Fruit fly (Drosophila melanogaster) whole organism, embryonic: ENCODE data around the gene CG43618.

Source experiments
- Abd-B ChIP-seq: fragments of 200-800 bp; sonication (Bioruptor generic); optimal IDR thresholded peaks from 2 replicates; lab custom pipeline; 2018; ENCODE audit warnings: missing biosample characterization, mild to moderate bottlenecking, missing genetic modification characterization, moderate library complexity
- Bgb ChIP-seq: fragments of 200-800 bp; sonication (Bioruptor generic); IDR thresholded peaks from 2 replicates; pipeline ENCODE4 v1.3.6; 2022; ENCODE audit warnings: missing biosample characterization, missing genetic modification characterization; ENCODE audit not compliant: partially characterized antibody
- CG10209 ChIP-seq: fragments of 200-800 bp; sonication (Bioruptor generic); optimal IDR thresholded peaks from 3 replicates; lab custom pipeline; 2017; ENCODE audit warnings: missing biosample characterization, mild to moderate bottlenecking, missing genetic modification characterization, missing genetic modification reagents
- CG1024 ChIP-seq: fragments of 200-800 bp; sonication (Bioruptor generic); IDR thresholded peaks from 2 replicates; pipeline ENCODE4 v1.3.6; 2022; ENCODE audit warnings: missing biosample characterization, missing genetic modification characterization
- CG11093 ChIP-seq: fragments of 200-800 bp; sonication (Bioruptor generic); IDR thresholded peaks from 3 replicates; pipeline ENCODE4 v1.3.6; 2022; ENCODE audit warnings: missing biosample characterization, missing genetic modification characterization
- CG12299 ChIP-seq: fragments of 200-800 bp; sonication (Bioruptor generic); optimal IDR thresholded peaks from 2 replicates; lab custom pipeline; 2018; ENCODE audit warnings: missing biosample characterization, mild to moderate bottlenecking, missing genetic modification characterization
- CG1233 ChIP-seq: fragments of 200-800 bp; sonication (Bioruptor generic); optimal IDR thresholded peaks from 4 replicates; lab custom pipeline; 2018; ENCODE audit warnings: missing biosample characterization, mild to moderate bottlenecking, missing genetic modification characterization
- CG1647 ChIP-seq: fragments of 200-800 bp; sonication (Bioruptor generic); optimal IDR thresholded peaks from 3 replicates; lab custom pipeline; 2016; ENCODE audit warnings: missing biosample characterization, missing genetic modification characterization
- CG16779 ChIP-seq: fragments of 200-800 bp; sonication (Bioruptor generic); IDR thresholded peaks from 2 replicates; pipeline ENCODE4 v1.3.6; 2022; ENCODE audit warnings: missing biosample characterization, missing genetic modification characterization
- CG17328 ChIP-seq: fragments of 200-800 bp; sonication (Bioruptor generic); IDR thresholded peaks from 2 replicates; pipeline ENCODE4 v1.3.6; 2022; ENCODE audit warnings: missing biosample characterization, missing genetic modification characterization
- CG17802 ChIP-seq: fragments of 200-800 bp; sonication (Bioruptor generic); optimal IDR thresholded peaks from 2 replicates; lab custom pipeline; 2018; ENCODE audit warnings: missing biosample characterization, mild to moderate bottlenecking, missing genetic modification characterization, moderate library complexity
- CG18476 ChIP-seq: fragments of 200-800 bp; sonication (Bioruptor generic); optimal IDR thresholded peaks from 2 replicates; lab custom pipeline; 2016; ENCODE audit warnings: missing biosample characterization, mild to moderate bottlenecking, missing genetic modification characterization
- CG32772 ChIP-seq: fragments of 200-800 bp; sonication (Bioruptor generic); IDR thresholded peaks from 2 replicates; pipeline ENCODE4 v1.3.6; 2022; ENCODE audit warnings: missing biosample characterization, missing genetic modification characterization
- CG4730 ChIP-seq: fragments of 200-800 bp; sonication (Bioruptor generic); IDR thresholded peaks from 2 replicates; pipeline ENCODE4 v1.3.6; 2022; ENCODE audit warnings: missing biosample characterization, missing genetic modification characterization
- CG6813 ChIP-seq: fragments of 200-800 bp; sonication (Bioruptor generic); optimal IDR thresholded peaks from 2 replicates; lab custom pipeline; 2017; ENCODE audit warnings: missing biosample characterization, missing genetic modification characterization, mild to moderate bottlenecking, moderate library complexity, missing genetic modification reagents
- CG7556 ChIP-seq: fragments of 200-800 bp; sonication (Bioruptor generic); optimal IDR thresholded peaks from 2 replicates; lab custom pipeline; 2017; ENCODE audit warnings: missing biosample characterization, mild to moderate bottlenecking, missing genetic modification characterization
- CG7928 ChIP-seq: fragments of 200-800 bp; sonication (Bioruptor generic); optimal IDR thresholded peaks from 2 replicates; lab custom pipeline; 2017; ENCODE audit warnings: missing biosample characterization, mild to moderate bottlenecking, missing genetic modification characterization
- CG8089 ChIP-seq: fragments of 200-800 bp; sonication (Bioruptor generic); optimal IDR thresholded peaks from 3 replicates; lab custom pipeline; 2016; ENCODE audit warnings: missing biosample characterization, missing genetic modification characterization
- Camta ChIP-seq: fragments of 200-800 bp; sonication (Bioruptor generic); optimal IDR thresholded peaks from 2 replicates; lab custom pipeline; 2016; ENCODE audit warnings: missing biosample characterization, missing genetic modification characterization
- D ChIP-seq, 2 experiments: fragments of 200-800 bp in 1 of 2; fragments of >200 bp in 1 of 2; sonication (Bioruptor generic) in 1 of 2; optimal IDR thresholded peaks; 2 replicates in 1 of 2; 3 replicates in 1 of 2; lab custom pipeline; 2017; ENCODE audit warnings: mild to moderate bottlenecking in 1 of 2, missing biosample characterization in 1 of 2, missing genetic modification characterization in 1 of 2, missing genetic modification reagents in 1 of 2
- Dp ChIP-seq: fragments of 200-800 bp; sonication (Bioruptor generic); optimal IDR thresholded peaks from 2 replicates; lab custom pipeline; 2018; ENCODE audit warnings: missing biosample characterization, mild to moderate bottlenecking, missing genetic modification characterization, moderate library complexity
- Dref ChIP-seq: fragments of 200-800 bp; sonication (Bioruptor generic); IDR thresholded peaks from 2 replicates; pipeline ENCODE4 v1.3.6; 2022; ENCODE audit warnings: missing biosample characterization, missing genetic modification characterization
- Fer1 ChIP-seq: fragments of 200-800 bp; sonication (Bioruptor generic); optimal IDR thresholded peaks from 2 replicates; lab custom pipeline; 2017; ENCODE audit warnings: missing biosample characterization, mild to moderate bottlenecking, missing genetic modification characterization
- H15 ChIP-seq: fragments of 200-800 bp; sonication (Bioruptor generic); IDR thresholded peaks from 3 replicates; pipeline ENCODE4 v1.3.6; 2022; ENCODE audit warnings: missing biosample characterization, missing genetic modification characterization
- HHEX ChIP-seq: fragments of 200-800 bp; sonication (Bioruptor generic); optimal IDR thresholded peaks from 3 replicates; lab custom pipeline; 2017; ENCODE audit warnings: missing biosample characterization, mild to moderate bottlenecking, missing genetic modification characterization, missing genetic modification reagents
- HLH4C ChIP-seq: fragments of 200-800 bp; sonication (Bioruptor generic); IDR thresholded peaks from 3 replicates; pipeline ENCODE4 v1.3.6; 2022; ENCODE audit warnings: missing biosample characterization, missing genetic modification characterization; ENCODE audit not compliant: partially characterized antibody
- HLH54F ChIP-seq: fragments of 200-800 bp; sonication (Bioruptor generic); optimal IDR thresholded peaks from 3 replicates; lab custom pipeline; 2016; ENCODE audit warnings: missing biosample characterization, missing genetic modification characterization
- HLHmδ ChIP-seq: fragments of 200-800 bp; sonication (Bioruptor generic); optimal IDR thresholded peaks from 2 replicates; lab custom pipeline; 2018; ENCODE audit warnings: missing biosample characterization, mild to moderate bottlenecking, missing genetic modification characterization, moderate library complexity
- Hmx ChIP-seq: fragments of 200-800 bp; sonication (Bioruptor generic); optimal IDR thresholded peaks from 2 replicates; lab custom pipeline; 2016; ENCODE audit warnings: missing biosample characterization, missing genetic modification characterization
- MTF-1 ChIP-seq: fragments of 200-800 bp; sonication (Bioruptor generic); optimal IDR thresholded peaks from 2 replicates; lab custom pipeline; 2018; ENCODE audit warnings: missing biosample characterization, mild to moderate bottlenecking, missing genetic modification characterization, borderline replicate concordance
- Mrtf ChIP-seq: fragments of 200-800 bp; sonication (Bioruptor generic); IDR thresholded peaks from 3 replicates; pipeline ENCODE4 v1.3.6; 2022; ENCODE audit warnings: missing biosample characterization, missing genetic modification characterization
- Neu2 ChIP-seq: fragments of 200-800 bp; sonication (Bioruptor generic); optimal IDR thresholded peaks from 3 replicates; lab custom pipeline; 2016; ENCODE audit warnings: missing biosample characterization, missing genetic modification characterization, borderline replicate concordance
- Six4 ChIP-seq: fragments of 200-800 bp; sonication (Bioruptor generic); optimal IDR thresholded peaks from 2 replicates; lab custom pipeline; 2016; ENCODE audit warnings: missing biosample characterization, missing genetic modification characterization
- abd-A ChIP-seq: fragments of 200-800 bp; sonication (Bioruptor generic); optimal IDR thresholded peaks from 3 replicates; lab custom pipeline; 2019; ENCODE audit warnings: missing biosample characterization, mild to moderate bottlenecking, missing genetic modification characterization, moderate library complexity
- ash1 ChIP-seq: fragments of 200-800 bp; sonication (Bioruptor generic); optimal IDR thresholded peaks from 2 replicates; lab custom pipeline; 2018; ENCODE audit warnings: missing biosample characterization, mild to moderate bottlenecking, missing genetic modification characterization
- bbx ChIP-seq: fragments of 200-800 bp; sonication (Bioruptor generic); IDR thresholded peaks from 2 replicates; pipeline ENCODE4 v1.3.6; 2022; ENCODE audit warnings: missing biosample characterization, missing genetic modification characterization; ENCODE audit not compliant: partially characterized antibody
- cg ChIP-seq: fragments of 200-800 bp; sonication (Bioruptor generic); optimal IDR thresholded peaks from 3 replicates; lab custom pipeline; 2019; ENCODE audit warnings: missing biosample characterization, mild to moderate bottlenecking, missing genetic modification characterization, moderate library complexity
- cwo ChIP-seq: fragments of 200-800 bp; sonication (Bioruptor generic); optimal IDR thresholded peaks from 3 replicates; lab custom pipeline; 2017; ENCODE audit warnings: missing biosample characterization, missing genetic modification characterization, mild to moderate bottlenecking, moderate library complexity, missing genetic modification reagents
- gfzf ChIP-seq: fragments of 200-800 bp; sonication (Bioruptor generic); optimal IDR thresholded peaks from 2 replicates; lab custom pipeline; 2016; ENCODE audit warnings: missing biosample characterization, mild to moderate bottlenecking, missing genetic modification characterization, moderate library complexity
- gro ChIP-seq: fragments of 200-800 bp; sonication (Bioruptor generic); optimal IDR thresholded peaks from 2 replicates; lab custom pipeline; 2016; ENCODE audit warnings: missing biosample characterization, missing genetic modification characterization
- jigr1 ChIP-seq: fragments of 200-800 bp; sonication (Bioruptor generic); IDR thresholded peaks from 3 replicates; pipeline ENCODE4 v1.3.6; 2022; ENCODE audit warnings: missing biosample characterization, missing genetic modification characterization
- klu ChIP-seq: fragments of 200-800 bp; sonication (Bioruptor generic); IDR thresholded peaks from 2 replicates; pipeline ENCODE4 v1.3.6; 2022; ENCODE audit warnings: missing biosample characterization, missing genetic modification characterization
- odd ChIP-seq: fragments of 200-800 bp; sonication (Bioruptor generic); optimal IDR thresholded peaks from 2 replicates; lab custom pipeline; 2017; ENCODE audit warnings: missing biosample characterization, mild to moderate bottlenecking, missing genetic modification characterization
- pb ChIP-seq: fragments of 200-800 bp; sonication (Bioruptor generic); optimal IDR thresholded peaks from 3 replicates; lab custom pipeline; 2016; ENCODE audit warnings: missing biosample characterization, missing genetic modification characterization
- salm ChIP-seq: fragments of 200-800 bp; sonication (Bioruptor generic); optimal IDR thresholded peaks from 2 replicates; lab custom pipeline; 2018; ENCODE audit warnings: missing biosample characterization, mild to moderate bottlenecking, missing genetic modification characterization
- trh ChIP-seq: fragments of 200-800 bp; sonication (Bioruptor generic); optimal IDR thresholded peaks from 2 replicates; lab custom pipeline; 2016; ENCODE audit warnings: missing biosample characterization, missing genetic modification characterization
- zen2 ChIP-seq: fragments of 200-800 bp; sonication (Bioruptor generic); IDR thresholded peaks from 3 replicates; pipeline ENCODE4 v1.3.6; 2022; ENCODE audit warnings: missing biosample characterization, missing genetic modification characterization; ENCODE audit not compliant: partially characterized antibody

CG43618 gene

dm6 chr3R:8013121-8014009, 35.6 kb upstream of the CG43618 start, which contains the start of the genes CG10435 and Pbp95 (continued):
- TF ChIP-seq CG12299 (tag; lab: Kevin White, UChicago) = no peak
- TF ChIP-seq D (optimal IDR thresholded peaks at IDR 0.05; lab: Kevin White, UChicago) = peak; percentile 80
- TF ChIP-seq D (GFP tag; optimal IDR thresholded peaks at IDR 0.05; lab: Kevin White, UChicago) = peak; percentile 28
- peak; percentile 21 for TF ChIP-seq HHEX (GFP tag; lab: Kevin White, UChicago)
- no peak for TF ChIP-seq CG1233 (GFP tag; lab: Kevin White, UChicago)
- TF ChIP-seq Camta (GFP tag; lab: Kevin White, UChicago) = peak; percentile 52
- 0 out of 2 replicates have a peak, but pooled peaks have one; percentile 39 for TF ChIP-seq CG1024 (GFP tag; lab: Robert Waterston, UW)
- TF ChIP-seq jigr1 (GFP tag; lab: Robert Waterston, UW) = no peak
- TF ChIP-seq zen2 (GFP tag; lab: Robert Waterston, UW) = peak; percentile 61; the same call in 2 of the 3 replicates
- no peak for TF ChIP-seq Fer1 (GFP tag; lab: Kevin White, UChicago)
- peak; percentile 62 for TF ChIP-seq gro (GFP tag; lab: Kevin White, UChicago)
- TF ChIP-seq CG6813 (GFP tag; lab: Kevin White, UChicago) = no peak
- TF ChIP-seq CG10209 (GFP tag; lab: Kevin White, UChicago) = no peak
- TF ChIP-seq CG18476 (GFP tag; lab: Kevin White, UChicago) = peak; percentile 39
- no peak for TF ChIP-seq CG4730
- TF ChIP-seq Hmx (GFP tag; lab: Kevin White, UChicago) = peak; percentile 39
- no peak for TF ChIP-seq Dp (GFP tag; lab: Kevin White, UChicago)
- no peak for TF ChIP-seq ash1 (GFP tag; lab: Kevin White, UChicago)
- no peak for TF ChIP-seq MTF-1
- TF ChIP-seq cwo (GFP tag; lab: Kevin White, UChicago) = no peak
- TF ChIP-seq CG7556 = no peak
- no peak for TF ChIP-seq cg
- no peak for TF ChIP-seq HLHmδ
- TF ChIP-seq CG11093 (GFP tag; lab: Robert Waterston, UW) = no peak
- 0 out of 3 replicates have a peak, but pooled peaks have one; percentile 45 for TF ChIP-seq Mrtf (GFP tag; lab: Robert Waterston, UW)
- peak; percentile 59 for TF ChIP-seq HLH4C (GFP tag; lab: Robert Waterston, UW)
- TF ChIP-seq klu (GFP tag; lab: Robert Waterston, UW) = no peak
- TF ChIP-seq Six4 (GFP tag; lab: Kevin White, UChicago) = peak; percentile 12
- peak; percentile 37 for TF ChIP-seq Abd-B
- TF ChIP-seq bbx (GFP tag; lab: Robert Waterston, UW) = peak; percentile 68
- TF ChIP-seq CG17802 (tag; lab: Kevin White, UChicago) = no peak
- peak; percentile 11 for TF ChIP-seq gfzf (GFP tag; lab: Kevin White, UChicago)
- TF ChIP-seq pb = no peak
- no peak for TF ChIP-seq trh (GFP tag; lab: Kevin White, UChicago)
- TF ChIP-seq H15 (GFP tag; lab: Robert Waterston, UW) = peak; percentile 35; the same call in 1 of the 3 replicates
- peak; percentile 42 for TF ChIP-seq CG1647 (GFP tag; lab: Kevin White, UChicago)
- peak; percentile 66 for TF ChIP-seq HLH54F (GFP tag; lab: Kevin White, UChicago)
- TF ChIP-seq Neu2 (GFP tag; lab: Kevin White, UChicago) = no peak
- TF ChIP-seq abd-A = no peak
- TF ChIP-seq CG8089 (GFP tag; lab: Kevin White, UChicago) = no peak
- no peak for TF ChIP-seq salm (tag; lab: Kevin White, UChicago)
- TF ChIP-seq odd (GFP tag; lab: Kevin White, UChicago) = no peak
- no peak for TF ChIP-seq CG7928
- peak; percentile 50 for TF ChIP-seq Bgb
- peak; percentile 48; the same call in 1 of the 2 replicates for TF ChIP-seq CG32772
- TF ChIP-seq CG17328 (GFP tag; lab: Robert Waterston, UW) = peak; percentile 50; the same call in 1 of the 2 replicates
- TF ChIP-seq CG16779 (GFP tag; lab: Robert Waterston, UW) = no peak
- TF ChIP-seq Dref (GFP tag; lab: Robert Waterston, UW) = peak; percentile 74
